Worm (Caenorhabditis elegans) whole organism, L4/young adult: Measurements from ENCODE around the gene T27C5.10.

Experiments
- W03F9.2 ChIP-seq: fragments of 150-350 bp; optimal IDR thresholded peaks from 2 replicates; lab custom pipeline; 2014; ENCODE audit warnings: missing biosample characterization, missing genetic modification characterization
- dao-5 ChIP-seq: sonication (generic microtip); optimal IDR thresholded peaks from 2 replicates; lab custom pipeline; 2016; ENCODE audit warnings: missing genotype, missing genetic modification characterization, moderate library complexity, missing compliant biosample characterization
- him-1 ChIP-seq: sonication (generic microtip); optimal IDR thresholded peaks from 2 replicates; lab custom pipeline; 2016; ENCODE audit warnings: missing genotype, missing genetic modification reagents, missing genetic modification characterization, missing compliant biosample characterization

DNA sequence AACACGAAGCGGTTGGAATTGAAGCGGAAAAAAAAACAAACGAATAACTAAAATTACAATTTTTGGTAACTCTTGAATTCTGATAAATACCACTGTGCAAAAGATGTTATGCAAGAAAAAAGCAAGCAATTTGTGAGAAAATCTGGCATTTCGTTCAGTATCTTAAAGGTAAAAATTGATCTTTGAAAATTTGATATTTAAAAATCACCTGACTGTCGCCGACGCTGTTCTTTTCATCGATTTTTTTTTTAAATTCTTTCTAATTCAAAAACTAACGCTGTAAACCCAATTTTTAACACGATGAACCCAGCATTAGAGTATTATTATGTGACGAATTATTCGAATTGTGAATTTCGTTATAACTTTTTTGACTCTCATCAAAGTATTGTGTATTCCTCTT is 43.7 kb upstream of the T27C5.10 start, which contains the start of gene srh-123:
- TF ChIP-seq him-1 (no peak), dao-5 (tag; lab: Kevin White, UChicago) (no peak), W03F9.2 (tag; lab: Kevin White, UChicago) (no peak)
